Fruit fly (Drosophila melanogaster) whole organism, embryonic: ENCODE measurements around the gene Mgat4a.
A peak's percentile ranks its signal among the peaks of the same experiment; 100 is the strongest.

Experiments
- Ada2b ChIP-seq: fragments of 200-800 bp; sonication (Bioruptor generic); IDR thresholded peaks from 2 replicates; pipeline ENCODE4 v1.3.6; 2022; ENCODE audit warnings: missing biosample characterization, missing genetic modification characterization
- Bgb ChIP-seq: fragments of 200-800 bp; sonication (Bioruptor generic); IDR thresholded peaks from 2 replicates; pipeline ENCODE4 v1.3.6; 2022; ENCODE audit warnings: missing biosample characterization, missing genetic modification characterization; ENCODE audit not compliant: partially characterized antibody
- CG11085 ChIP-seq: fragments of 200-800 bp; sonication (Bioruptor generic); IDR thresholded peaks from 2 replicates; pipeline ENCODE4 v1.3.6; 2022; ENCODE audit warnings: missing biosample characterization, missing genetic modification characterization
- CG12391 ChIP-seq: fragments of 200-800 bp; sonication (Bioruptor generic); optimal IDR thresholded peaks from 3 replicates; lab custom pipeline; 2018; ENCODE audit warnings: missing biosample characterization, mild to moderate bottlenecking, missing genetic modification characterization, moderate library complexity
- CG12659 ChIP-seq: fragments of 200-800 bp; sonication (Bioruptor generic); optimal IDR thresholded peaks from 3 replicates; lab custom pipeline; 2017; ENCODE audit warnings: mild to moderate bottlenecking, missing biosample characterization, missing genetic modification reagents, missing genetic modification characterization
- CG12769 ChIP-seq: fragments of 200-800 bp; sonication (Bioruptor generic); optimal IDR thresholded peaks from 2 replicates; lab custom pipeline; 2019; ENCODE audit warnings: missing biosample characterization, mild to moderate bottlenecking, missing genetic modification characterization, moderate library complexity
- CG14710 ChIP-seq: fragments of 200-800 bp; sonication (Bioruptor generic); optimal IDR thresholded peaks from 3 replicates; lab custom pipeline; 2019; ENCODE audit warnings: missing biosample characterization, mild to moderate bottlenecking, missing genetic modification characterization, moderate library complexity
- CG18764 ChIP-seq: fragments of 200-800 bp; sonication (Bioruptor generic); optimal IDR thresholded peaks from 3 replicates; lab custom pipeline; 2016; ENCODE audit warnings: missing biosample characterization, missing genetic modification characterization
- CG2116 ChIP-seq: fragments of 200-800 bp; sonication (Bioruptor generic); optimal IDR thresholded peaks from 3 replicates; lab custom pipeline; 2018; ENCODE audit warnings: missing biosample characterization, mild to moderate bottlenecking, missing genetic modification characterization
- CG2202 ChIP-seq: fragments of 200-800 bp; sonication (Bioruptor generic); optimal IDR thresholded peaks from 2 replicates; lab custom pipeline; 2018; ENCODE audit warnings: missing biosample characterization, mild to moderate bottlenecking, missing genetic modification characterization
- CG32532 ChIP-seq: fragments of 200-800 bp; sonication (Bioruptor generic); IDR thresholded peaks from 2 replicates; pipeline ENCODE4 v1.3.6; 2022; ENCODE audit warnings: missing biosample characterization, missing genetic modification characterization
- CG34376 ChIP-seq: fragments of 200-800 bp; sonication (Bioruptor generic); optimal IDR thresholded peaks from 2 replicates; lab custom pipeline; 2018; ENCODE audit warnings: missing biosample characterization, mild to moderate bottlenecking, missing genetic modification characterization
- CG4730 ChIP-seq: fragments of 200-800 bp; sonication (Bioruptor generic); IDR thresholded peaks from 2 replicates; pipeline ENCODE4 v1.3.6; 2022; ENCODE audit warnings: missing biosample characterization, missing genetic modification characterization
- CG7963 ChIP-seq: fragments of 200-800 bp; sonication (Bioruptor generic); IDR thresholded peaks from 3 replicates; pipeline ENCODE4 v1.3.6; 2022; ENCODE audit warnings: missing biosample characterization, missing genetic modification characterization; ENCODE audit not compliant: partially characterized antibody
- CG8944 ChIP-seq: fragments of 200-800 bp; sonication (Bioruptor generic); optimal IDR thresholded peaks from 3 replicates; lab custom pipeline; 2016; ENCODE audit warnings: missing biosample characterization, missing genetic modification characterization
- Camta ChIP-seq: fragments of 200-800 bp; sonication (Bioruptor generic); optimal IDR thresholded peaks from 2 replicates; lab custom pipeline; 2016; ENCODE audit warnings: missing biosample characterization, missing genetic modification characterization
- Dip2 ChIP-seq: fragments of 200-800 bp; sonication (Bioruptor generic); IDR thresholded peaks from 2 replicates; pipeline ENCODE4 v1.3.6; 2022; ENCODE audit warnings: missing biosample characterization, missing genetic modification characterization
- Drgx ChIP-seq: fragments of 200-800 bp; sonication (Bioruptor generic); IDR thresholded peaks from 2 replicates; pipeline ENCODE4 v1.3.6; 2022; ENCODE audit warnings: missing biosample characterization, missing genetic modification characterization
- E2f2 ChIP-seq: fragments of 200-800 bp; sonication (Bioruptor generic); IDR thresholded peaks from 2 replicates; pipeline ENCODE4 v1.3.6; 2022; ENCODE audit warnings: missing biosample characterization, missing genetic modification characterization
- Ets97D ChIP-seq: fragments of 200-800 bp; sonication (Bioruptor generic); optimal IDR thresholded peaks from 3 replicates; lab custom pipeline; 2016; ENCODE audit warnings: missing biosample characterization, missing genetic modification characterization
- HLH3B ChIP-seq: fragments of 200-800 bp; sonication (Bioruptor generic); IDR thresholded peaks from 2 replicates; pipeline ENCODE4 v1.3.6; 2022; ENCODE audit warnings: missing biosample characterization, missing genetic modification characterization
- HLH4C ChIP-seq: fragments of 200-800 bp; sonication (Bioruptor generic); IDR thresholded peaks from 3 replicates; pipeline ENCODE4 v1.3.6; 2022; ENCODE audit warnings: missing biosample characterization, missing genetic modification characterization; ENCODE audit not compliant: partially characterized antibody
- Hsf ChIP-seq: fragments of 200-800 bp; sonication (Bioruptor generic); optimal IDR thresholded peaks from 3 replicates; lab custom pipeline; 2016; ENCODE audit warnings: missing biosample characterization, missing genetic modification characterization
- Mad ChIP-seq: fragments of 200-800 bp; sonication (Bioruptor generic); optimal IDR thresholded peaks from 2 replicates; lab custom pipeline; 2016; ENCODE audit warnings: missing biosample characterization, missing genetic modification characterization
- Oaz ChIP-seq: fragments of 200-800 bp; sonication (Bioruptor generic); IDR thresholded peaks from 2 replicates; pipeline ENCODE4 v1.3.6; 2022; ENCODE audit warnings: missing biosample characterization, missing genetic modification characterization
- Ptx1 ChIP-seq: fragments of 200-800 bp; sonication (Bioruptor generic); IDR thresholded peaks from 2 replicates; pipeline ENCODE4 v1.3.6; 2022; ENCODE audit warnings: missing biosample characterization, missing genetic modification characterization
- Spps ChIP-seq: fragments of 200-800 bp; sonication (Bioruptor generic); optimal IDR thresholded peaks from 2 replicates; lab custom pipeline; 2018; ENCODE audit warnings: missing biosample characterization, mild to moderate bottlenecking, missing genetic modification characterization
- Sry-δ ChIP-seq: fragments of 200-800 bp; sonication (Bioruptor generic); optimal IDR thresholded peaks from 2 replicates; lab custom pipeline; 2016; ENCODE audit warnings: missing biosample characterization, missing genetic modification characterization
- Taf1 ChIP-seq: fragments of 200-800 bp; sonication (Bioruptor generic); IDR thresholded peaks from 2 replicates; pipeline ENCODE4 v1.3.6; 2022; ENCODE audit warnings: missing biosample characterization, missing genetic modification characterization
- Tbp ChIP-seq: fragments of >200 bp; optimal IDR thresholded peaks from 2 replicates; lab custom pipeline; 2018; ENCODE audit warnings: missing biosample characterization, missing genetic modification characterization
- ac ChIP-seq: fragments of 200-800 bp; sonication (Bioruptor generic); optimal IDR thresholded peaks from 3 replicates; lab custom pipeline; 2017; ENCODE audit warnings: missing biosample characterization, mild to moderate bottlenecking, missing genetic modification characterization
- amos ChIP-seq: fragments of 200-800 bp; sonication (Bioruptor generic); IDR thresholded peaks from 2 replicates; pipeline ENCODE4 v1.3.6; 2022; ENCODE audit warnings: missing biosample characterization, missing genetic modification characterization; ENCODE audit not compliant: partially characterized antibody
- dan ChIP-seq: fragments of 200-800 bp; sonication (Bioruptor generic); IDR thresholded peaks from 2 replicates; pipeline ENCODE4 v1.3.6; 2022; ENCODE audit warnings: missing biosample characterization, missing genetic modification characterization
- disco-r ChIP-seq: fragments of 200-800 bp; sonication (Bioruptor generic); optimal IDR thresholded peaks from 2 replicates; lab custom pipeline; 2016; ENCODE audit warnings: missing biosample characterization, missing genetic modification characterization
- eyg ChIP-seq: fragments of 200-800 bp; sonication (Bioruptor generic); optimal IDR thresholded peaks from 3 replicates; lab custom pipeline; 2016; ENCODE audit warnings: missing biosample characterization, missing genetic modification characterization
- gsb ChIP-seq: fragments of 200-800 bp; sonication (Bioruptor generic); IDR thresholded peaks from 2 replicates; pipeline ENCODE4 v1.3.6; 2022; ENCODE audit warnings: missing biosample characterization, missing genetic modification characterization
- her ChIP-seq: fragments of 200-800 bp; sonication (Bioruptor generic); optimal IDR thresholded peaks from 2 replicates; lab custom pipeline; 2016; ENCODE audit warnings: missing biosample characterization, missing genetic modification characterization
- ind ChIP-seq: fragments of 200-800 bp; sonication (Bioruptor generic); optimal IDR thresholded peaks from 3 replicates; lab custom pipeline; 2016; ENCODE audit warnings: missing biosample characterization, missing genetic modification characterization
- jing ChIP-seq: fragments of 200-800 bp; sonication (Bioruptor generic); optimal IDR thresholded peaks from 2 replicates; lab custom pipeline; 2018; ENCODE audit warnings: missing biosample characterization, mild to moderate bottlenecking, missing genetic modification characterization
- lbe ChIP-seq: fragments of 200-800 bp; sonication (Bioruptor generic); optimal IDR thresholded peaks from 2 replicates; lab custom pipeline; 2016; ENCODE audit warnings: missing biosample characterization, mild to moderate bottlenecking, missing genetic modification characterization
- lmd ChIP-seq: fragments of 200-800 bp; sonication (Bioruptor generic); IDR thresholded peaks from 2 replicates; pipeline ENCODE4 v1.3.6; 2022; ENCODE audit warnings: missing biosample characterization, missing genetic modification characterization
- oc ChIP-seq: fragments of 200-800 bp; sonication (Bioruptor generic); optimal IDR thresholded peaks from 2 replicates; lab custom pipeline; 2018; ENCODE audit warnings: missing biosample characterization, mild to moderate bottlenecking, missing genetic modification characterization, moderate library complexity
- scrt ChIP-seq: fragments of 200-800 bp; sonication (Bioruptor generic); optimal IDR thresholded peaks from 2 replicates; lab custom pipeline; 2018; ENCODE audit warnings: missing biosample characterization, mild to moderate bottlenecking, missing genetic modification characterization, moderate library complexity
- sisA ChIP-seq: fragments of 200-800 bp; sonication (Bioruptor generic); IDR thresholded peaks from 2 replicates; pipeline ENCODE4 v1.3.6; 2022; ENCODE audit warnings: missing biosample characterization, missing genetic modification characterization
- sqz ChIP-seq: fragments of 200-800 bp; sonication (Bioruptor generic); optimal IDR thresholded peaks from 3 replicates; lab custom pipeline; 2018; ENCODE audit warnings: missing biosample characterization, mild to moderate bottlenecking, missing genetic modification characterization
- tio ChIP-seq: fragments of 200-800 bp; sonication (Bioruptor generic); optimal IDR thresholded peaks from 2 replicates; lab custom pipeline; 2017; ENCODE audit warnings: missing biosample characterization, missing genetic modification characterization, inconsistent platforms
- tll ChIP-seq, 2 experiments: fragments of 200-800 bp in 1 of 2; fragments of >200 bp in 1 of 2; sonication (Bioruptor generic) in 1 of 2; optimal IDR thresholded peaks; 2 replicates each; lab custom pipeline; 2017 to 2019; ENCODE audit warnings: missing biosample characterization in 2 of 2, missing genetic modification characterization in 2 of 2, mild to moderate bottlenecking in 1 of 2, moderate library complexity in 1 of 2
- tx ChIP-seq: fragments of 200-800 bp; sonication (Bioruptor generic); optimal IDR thresholded peaks from 2 replicates; lab custom pipeline; 2016; ENCODE audit warnings: missing biosample characterization, missing genetic modification characterization
- zfh2 ChIP-seq: fragments of 200-800 bp; sonication (Bioruptor generic); optimal IDR thresholded peaks from 2 replicates; lab custom pipeline; 2016; ENCODE audit warnings: missing biosample characterization, missing genetic modification characterization

Gene Mgat4a

dm6 chr3L:14781082-14781862, 19.4 kb downstream of the Mgat4a start (continued):
- TF ChIP-seq ind (GFP tag; lab: Kevin White, UChicago): peak; percentile 51
- peak; percentile 73 for TF ChIP-seq CG12391 (tag; lab: Kevin White, UChicago)
- peak; percentile 36; the same call in 1 of the 2 replicates for TF ChIP-seq Ptx1 (GFP tag; lab: Robert Waterston, UW)
- no peak for TF ChIP-seq Oaz (GFP tag; lab: Robert Waterston, UW)
- TF ChIP-seq tll (GFP tag; optimal IDR thresholded peaks at IDR 0.05; lab: Kevin White, UChicago): peak in 1 of 2 experiments; percentile 78
- no peak for TF ChIP-seq zfh2 (GFP tag; lab: Kevin White, UChicago)
- TF ChIP-seq Mad (GFP tag; lab: Kevin White, UChicago): no peak
- TF ChIP-seq disco-r (GFP tag; lab: Kevin White, UChicago): peak; percentile 36
- TF ChIP-seq Camta (GFP tag; lab: Kevin White, UChicago): peak; percentile 50
- TF ChIP-seq Drgx (GFP tag; lab: Robert Waterston, UW): peak; percentile 71
- no peak for TF ChIP-seq jing (GFP tag; lab: Kevin White, UChicago)
- peak; percentile 12 for TF ChIP-seq CG2116 (GFP tag; lab: Kevin White, UChicago)
- peak; percentile 85 for TF ChIP-seq CG34376 (GFP tag; lab: Kevin White, UChicago)
- TF ChIP-seq CG2202 (tag; lab: Kevin White, UChicago): peak; percentile 13
- TF ChIP-seq scrt (GFP tag; lab: Kevin White, UChicago): peak; percentile 97
- TF ChIP-seq Ets97D: peak; percentile 14
- TF ChIP-seq oc (tag; lab: Kevin White, UChicago): peak; percentile 49
- peak; percentile 9; the same call in 1 of the 2 replicates for TF ChIP-seq amos (GFP tag; lab: Robert Waterston, UW)
- no peak; the same call in 1 of the 2 replicates for TF ChIP-seq HLH3B
- peak; percentile 68 for TF ChIP-seq her (GFP tag; lab: Kevin White, UChicago)
- TF ChIP-seq CG7963: no peak
- peak; percentile 63 for TF ChIP-seq tio (GFP tag; lab: Kevin White, UChicago)
- no peak for TF ChIP-seq CG4730
- peak; percentile 33; the same call in 1 of the 2 replicates for TF ChIP-seq CG32532
- TF ChIP-seq CG11085 (GFP tag; lab: Robert Waterston, UW): no peak
- TF ChIP-seq Bgb (GFP tag; lab: Robert Waterston, UW): peak; percentile 24; the same call in 1 of the 2 replicates
- no peak for TF ChIP-seq Tbp (GFP tag; lab: Kevin White, UChicago)
- peak; percentile 38 for TF ChIP-seq CG18764 (GFP tag; lab: Kevin White, UChicago)
- TF ChIP-seq Sry-δ: peak; percentile 12
- TF ChIP-seq Spps: peak; percentile 18
- peak; percentile 76 for TF ChIP-seq CG14710 (tag; lab: Kevin White, UChicago)
- no peak; the same call in 1 of the 2 replicates for TF ChIP-seq E2f2 (GFP tag; lab: Robert Waterston, UW)
- peak; percentile 46; the same call in 1 of the 2 replicates for TF ChIP-seq lmd (GFP tag; lab: Robert Waterston, UW)
- peak; percentile 52 for TF ChIP-seq Ada2b (GFP tag; lab: Robert Waterston, UW)
- peak; percentile 76 for TF ChIP-seq CG12659 (GFP tag; lab: Kevin White, UChicago)
- no peak for TF ChIP-seq Taf1 (GFP tag; lab: Robert Waterston, UW)
- TF ChIP-seq sisA (GFP tag; lab: Robert Waterston, UW): peak; percentile 56
- peak; percentile 81 for TF ChIP-seq CG12769 (tag; lab: Kevin White, UChicago)
- no peak for TF ChIP-seq HLH4C
- TF ChIP-seq dan: no peak
- TF ChIP-seq ac (GFP tag; lab: Kevin White, UChicago): peak; percentile 16
- TF ChIP-seq CG8944 (GFP tag; lab: Kevin White, UChicago): peak; percentile 4
- peak; percentile 17 for TF ChIP-seq lbe (GFP tag; lab: Kevin White, UChicago)
- no peak for TF ChIP-seq gsb
- peak; percentile 34 for TF ChIP-seq eyg (GFP tag; lab: Kevin White, UChicago)
- peak; percentile 15 for TF ChIP-seq tx
- peak; percentile 58 for TF ChIP-seq Hsf (GFP tag; lab: Kevin White, UChicago)
- TF ChIP-seq Dip2 (GFP tag; lab: Robert Waterston, UW): no peak
- TF ChIP-seq sqz: peak; percentile 85
